Worm (Caenorhabditis elegans) whole organism, L2 larva: Measurements from ENCODE around the gene C36E8.6.

Source experiments
- C34F6.9 ChIP-seq: fragments of 150-350 bp; optimal IDR thresholded peaks from 2 replicates; lab custom pipeline; 2014; ENCODE audit warnings: missing biosample characterization, missing genetic modification characterization
- F13H6.1 ChIP-seq: sonication (generic microtip); optimal IDR thresholded peaks from 2 replicates; lab custom pipeline; 2016; ENCODE audit warnings: missing genetic modification characterization, missing compliant biosample characterization
- R02D3.7 ChIP-seq: fragments of 150-350 bp; optimal IDR thresholded peaks from 2 replicates; lab custom pipeline; 2014; ENCODE audit warnings: missing biosample characterization, missing genetic modification characterization
- Y55F3AM.14 ChIP-seq: fragments of 200-800 bp; sonication (Bioruptor generic); optimal IDR thresholded peaks from 2 replicates; lab custom pipeline; 2018; ENCODE audit warnings: mild to moderate bottlenecking, missing genetic modification characterization, missing compliant biosample characterization
- ZK546.5 ChIP-seq: sonication (generic microtip); optimal IDR thresholded peaks from 2 replicates; lab custom pipeline; 2017; ENCODE audit warnings: missing biosample characterization, missing genetic modification characterization
- alr-1 ChIP-seq: fragments of 150-350 bp; optimal IDR thresholded peaks from 2 replicates; lab custom pipeline; 2014; ENCODE audit warnings: missing biosample characterization, missing genetic modification characterization
- aly-2 ChIP-seq: fragments of 150-350 bp; optimal IDR thresholded peaks from 2 replicates; lab custom pipeline; 2014; ENCODE audit warnings: missing biosample characterization, missing genetic modification characterization
- ama-1 ChIP-seq: fragments of 150-350 bp; optimal IDR thresholded peaks from 2 replicates; lab custom pipeline; 2018; ENCODE audit warnings: inconsistent platforms
- ceh-16 ChIP-seq: fragments of 150-350 bp; optimal IDR thresholded peaks from 2 replicates; lab custom pipeline; 2014; ENCODE audit warnings: missing biosample characterization, missing genetic modification characterization
- ceh-82 ChIP-seq: fragments of 150-350 bp; optimal IDR thresholded peaks from 2 replicates; lab custom pipeline; 2014; ENCODE audit warnings: missing biosample characterization, missing genetic modification characterization
- crh-2 ChIP-seq: sonication (generic microtip); optimal IDR thresholded peaks from 2 replicates; lab custom pipeline; 2017; ENCODE audit warnings: missing biosample characterization, missing genetic modification characterization
- dmd-4 ChIP-seq: sonication (generic microtip); optimal IDR thresholded peaks from 2 replicates; lab custom pipeline; 2017; ENCODE audit warnings: missing biosample characterization, missing genetic modification characterization
- egl-27 ChIP-seq: sonication (generic microtip); optimal IDR thresholded peaks from 3 replicates; lab custom pipeline; 2017; ENCODE audit warnings: missing biosample characterization, missing genetic modification reagents, missing genetic modification characterization
- elt-1 ChIP-seq: fragments of 150-350 bp; optimal IDR thresholded peaks from 2 replicates; lab custom pipeline; 2014; ENCODE audit warnings: missing biosample characterization, missing genetic modification characterization
- elt-3 ChIP-seq: sonication (generic microtip); optimal IDR thresholded peaks from 2 replicates; lab custom pipeline; 2017; ENCODE audit warnings: missing biosample characterization, missing genetic modification characterization
- fos-1 ChIP-seq: fragments of 150-350 bp; optimal IDR thresholded peaks from 2 replicates; lab custom pipeline; 2014; ENCODE audit warnings: missing biosample characterization, missing genetic modification characterization
- gmeb-1 ChIP-seq: fragments of 150-350 bp; optimal IDR thresholded peaks from 2 replicates; lab custom pipeline; 2014; ENCODE audit warnings: missing biosample characterization, missing genetic modification characterization
- lin-11 ChIP-seq: fragments of 150-350 bp; sonication (generic microtip); optimal IDR thresholded peaks from 2 replicates; lab custom pipeline; 2014; ENCODE audit warnings: missing biosample characterization, missing genetic modification characterization, inconsistent platforms, mixed read lengths
- lin-13 ChIP-seq: fragments of 150-350 bp; optimal IDR thresholded peaks from 2 replicates; lab custom pipeline; 2014; ENCODE audit warnings: missing biosample characterization, missing genetic modification reagents, missing genetic modification characterization
- lin-39 ChIP-seq: fragments of 150-350 bp; optimal IDR thresholded peaks from 2 replicates; lab custom pipeline; 2014; ENCODE audit warnings: missing biosample characterization, missing genetic modification reagents, missing genetic modification characterization
- lsy-2 ChIP-seq, 2 experiments: fragments of 150-350 bp in 1 of 2; sonication (generic microtip) in 1 of 2; optimal IDR thresholded peaks; 2 replicates each; lab custom pipeline; 2014 to 2017; ENCODE audit warnings: missing biosample characterization in 2 of 2, missing genetic modification characterization in 2 of 2
- mab-5 ChIP-seq: fragments of 150-350 bp; optimal IDR thresholded peaks from 2 replicates; lab custom pipeline; 2014; ENCODE audit warnings: missing biosample characterization, missing genetic modification characterization
- mbf-1 ChIP-seq: sonication (generic microtip); optimal IDR thresholded peaks from 2 replicates; lab custom pipeline; 2017; ENCODE audit warnings: missing biosample characterization, missing genetic modification characterization
- mdl-1 ChIP-seq, 2 experiments: fragments of 150-350 bp in 1 of 2; sonication (generic microtip) in 1 of 2; optimal IDR thresholded peaks; 2 replicates each; lab custom pipeline; 2017; ENCODE audit warnings: missing biosample characterization in 2 of 2, missing genetic modification characterization in 2 of 2
- nhr-10 ChIP-seq: sonication (generic microtip); optimal IDR thresholded peaks from 2 replicates; lab custom pipeline; 2017; ENCODE audit warnings: missing biosample characterization, missing genetic modification characterization
- nhr-11 ChIP-seq: fragments of 150-350 bp; optimal IDR thresholded peaks from 2 replicates; lab custom pipeline; 2014; ENCODE audit warnings: missing biosample characterization, missing genetic modification characterization
- nhr-12 ChIP-seq: fragments of 150-350 bp; optimal IDR thresholded peaks from 2 replicates; lab custom pipeline; 2014; ENCODE audit warnings: missing biosample characterization, missing genetic modification characterization
- nhr-129 ChIP-seq: fragments of 150-350 bp; optimal IDR thresholded peaks from 2 replicates; lab custom pipeline; 2014; ENCODE audit warnings: missing biosample characterization, missing genetic modification characterization
- nhr-21 ChIP-seq: fragments of 150-350 bp; optimal IDR thresholded peaks from 2 replicates; lab custom pipeline; 2014; ENCODE audit warnings: missing biosample characterization, missing genetic modification characterization
- nhr-23 ChIP-seq: fragments of 150-350 bp; optimal IDR thresholded peaks from 2 replicates; lab custom pipeline; 2014; ENCODE audit warnings: missing biosample characterization, missing genetic modification reagents, missing genetic modification characterization
- nhr-237 ChIP-seq: fragments of 150-350 bp; optimal IDR thresholded peaks from 2 replicates; lab custom pipeline; 2014; ENCODE audit warnings: missing biosample characterization, missing genetic modification characterization
- nhr-25 ChIP-seq: fragments of 150-350 bp; sonication (generic microtip); optimal IDR thresholded peaks from 3 replicates; lab custom pipeline; 2014; ENCODE audit warnings: missing biosample characterization, missing genetic modification characterization
- nhr-6 ChIP-seq: fragments of 150-350 bp; optimal IDR thresholded peaks from 2 replicates; lab custom pipeline; 2014; ENCODE audit warnings: missing biosample characterization, missing genetic modification characterization
- nhr-77 ChIP-seq: fragments of 150-350 bp; optimal IDR thresholded peaks from 2 replicates; lab custom pipeline; 2014; ENCODE audit warnings: missing biosample characterization, missing genetic modification characterization
- sem-4 ChIP-seq: fragments of 150-350 bp; optimal IDR thresholded peaks from 2 replicates; lab custom pipeline; 2014; ENCODE audit warnings: missing biosample characterization, missing genetic modification reagents, missing genetic modification characterization
- skn-1 ChIP-seq: sonication (generic microtip); optimal IDR thresholded peaks from 2 replicates; lab custom pipeline; 2017; ENCODE audit warnings: missing biosample characterization, missing genetic modification characterization
- sma-3 ChIP-seq: sonication (generic microtip); optimal IDR thresholded peaks from 2 replicates; lab custom pipeline; 2016; ENCODE audit warnings: missing genetic modification reagents, missing genetic modification characterization, missing compliant biosample characterization
- sma-9 ChIP-seq, 2 experiments: fragments of 150-350 bp in 1 of 2; sonication (generic microtip) in 1 of 2; optimal IDR thresholded peaks; 2 replicates each; lab custom pipeline; 2014 to 2016; ENCODE audit warnings: missing genetic modification characterization in 2 of 2, mild to moderate bottlenecking in 1 of 2, missing biosample characterization in 1 of 2, missing compliant biosample characterization in 1 of 2, missing genetic modification reagents in 1 of 2, moderate library complexity in 1 of 2
- snpc-4 ChIP-seq: fragments of 150-350 bp; optimal IDR thresholded peaks from 2 replicates; lab custom pipeline; 2014; ENCODE audit warnings: missing biosample characterization, missing genetic modification characterization
- unc-39 ChIP-seq: fragments of 150-350 bp; optimal IDR thresholded peaks from 2 replicates; lab custom pipeline; 2014; ENCODE audit warnings: missing biosample characterization, missing genetic modification characterization
- unc-55 ChIP-seq: fragments of 150-350 bp; sonication (generic microtip); optimal IDR thresholded peaks from 3 replicates; lab custom pipeline; 2014; ENCODE audit warnings: missing biosample characterization, missing genetic modification reagents, missing genetic modification characterization
- unc-62 ChIP-seq: fragments of 150-350 bp; optimal IDR thresholded peaks from 2 replicates; lab custom pipeline; 2014; ENCODE audit warnings: missing biosample characterization, missing genetic modification reagents, missing genetic modification characterization
- zag-1 ChIP-seq: fragments of 150-350 bp; optimal IDR thresholded peaks from 2 replicates; lab custom pipeline; 2014; ENCODE audit warnings: missing biosample characterization, missing genetic modification characterization
- ztf-1 ChIP-seq: fragments of 200-800 bp; sonication (Bioruptor generic); conservative IDR thresholded peaks from 2 replicates; pipeline ENCODE4 v1.3.6; 2022; ENCODE audit warnings: missing genetic modification characterization, missing compliant biosample characterization
- ztf-11 ChIP-seq: sonication (generic microtip); optimal IDR thresholded peaks from 2 replicates; lab custom pipeline; 2017; ENCODE audit warnings: missing biosample characterization, missing genetic modification characterization
- ztf-4 ChIP-seq: fragments of 150-350 bp; optimal IDR thresholded peaks from 2 replicates; lab custom pipeline; 2014; ENCODE audit warnings: missing biosample characterization, missing genetic modification characterization

C36E8.6 gene

DNA sequence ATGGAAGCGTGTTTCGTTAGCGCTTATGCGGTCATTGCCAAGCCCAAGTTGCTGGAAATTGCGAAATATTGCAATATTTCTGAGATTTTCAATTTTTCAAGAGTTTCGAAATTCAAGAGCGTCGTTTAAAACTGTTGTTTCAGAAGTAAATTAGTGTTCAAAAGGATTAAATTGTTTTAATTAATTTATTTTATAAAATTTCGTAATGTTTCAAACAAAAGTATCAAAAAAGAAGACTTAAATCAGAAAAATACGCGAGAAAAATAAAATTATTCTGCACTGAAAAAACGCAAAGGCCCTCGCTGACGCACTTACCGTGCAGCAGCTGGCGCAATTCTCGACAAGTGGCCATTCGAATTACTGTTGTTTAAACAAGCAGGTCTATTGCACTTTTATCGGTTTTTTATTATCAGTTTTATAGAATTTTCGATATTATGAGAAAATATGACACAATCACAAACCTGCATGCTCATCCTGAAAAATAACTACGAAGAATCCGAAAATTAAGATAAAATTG lies 16.3 kb downstream of the C36E8.6 start, which contains the start of gene tif-1A (continued):
- TF ChIP-seq mab-5 (tag; lab: Kevin White, UChicago) (peak; percentile 70), ceh-82 (no peak), nhr-21 (tag; lab: Kevin White, UChicago) (peak; percentile 72), mdl-1 (tag; optimal IDR thresholded peaks at IDR 0.05; lab: Kevin White, UChicago) (peak in 1 of 2 experiments; percentile 9), lin-13 (GFP tag; lab: Kevin White, UChicago) (peak; percentile 73), sem-4 (peak; percentile 49), ceh-16 (no peak), egl-27 (tag; lab: Kevin White, UChicago) (peak; percentile 20), aly-2 (tag; lab: Kevin White, UChicago) (no peak), gmeb-1 (peak; percentile 90), lsy-2 (tag; optimal IDR thresholded peaks at IDR 0.05; lab: Kevin White, UChicago) (peak; percentile 81 to 92), lin-11 (tag; lab: Kevin White, UChicago) (peak; percentile 8), lin-39 (no peak)

ce11 chrIII:4005446-4006192 lies 17.8 kb downstream of the C36E8.6 start, which contains the start of gene pxd-1:
Gene pxd-1 (plus strand): TSS chrIII:4006142.
- TF ChIP-seq nhr-10 (tag; lab: Kevin White, UChicago) (no peak), gmeb-1 (no peak), unc-55 (GFP tag; lab: Kevin White, UChicago) (no peak), ceh-82 (no peak), elt-1 (no peak), zag-1 (no peak), F13H6.1 (tag; lab: Kevin White, UChicago) (peak; percentile 29), sma-3 (no peak), sem-4 (peak; percentile 65), crh-2 (peak; percentile 0), ztf-1 (no peak), ztf-4 (tag; lab: Kevin White, UChicago) (no peak), aly-2 (tag; lab: Kevin White, UChicago) (no peak), ztf-11 (tag; lab: Kevin White, UChicago) (no peak), Y55F3AM.14 (GFP tag; lab: Kevin White, UChicago) (no peak), nhr-6 (tag; lab: Kevin White, UChicago) (no peak), sma-9 (GFP tag; optimal IDR thresholded peaks at IDR 0.05; lab: Kevin White, UChicago) (peak; percentile 64), sma-9 (tag; optimal IDR thresholded peaks at IDR 0.05; lab: Kevin White, UChicago) (no peak), mbf-1 (tag; lab: Kevin White, UChicago) (no peak), egl-27 (tag; lab: Kevin White, UChicago) (no peak), unc-39 (tag; lab: Kevin White, UChicago) (no peak), lsy-2 (tag; optimal IDR thresholded peaks at IDR 0.05; lab: Kevin White, UChicago) (peak; percentile 11 to 53), mab-5 (tag; lab: Kevin White, UChicago) (peak; percentile 75), unc-62 (GFP tag; lab: Kevin White, UChicago) (no peak), nhr-23 (tag; lab: Kevin White, UChicago) (no peak), lin-39 (no peak), mdl-1 (tag; optimal IDR thresholded peaks at IDR 0.05; lab: Kevin White, UChicago) (no peak), elt-3 (tag; lab: Kevin White, UChicago) (no peak), lin-13 (GFP tag; lab: Kevin White, UChicago) (no peak), nhr-11 (tag; lab: Kevin White, UChicago) (no peak), ZK546.5 (no peak), nhr-129 (tag; lab: Kevin White, UChicago) (peak; percentile 56), nhr-12 (tag; lab: Kevin White, UChicago) (no peak), ama-1 (lab: Kevin White, UChicago) (no peak), nhr-25 (no peak), lin-11 (tag; lab: Kevin White, UChicago) (no peak), fos-1 (tag; lab: Kevin White, UChicago) (no peak), ceh-16 (no peak), snpc-4 (no peak), C34F6.9 (peak; percentile 49), skn-1 (no peak), nhr-21 (tag; lab: Kevin White, UChicago) (no peak), R02D3.7 (tag; lab: Kevin White, UChicago) (no peak), nhr-77 (no peak), dmd-4 (no peak), nhr-237 (tag; lab: Kevin White, UChicago) (no peak), alr-1 (no peak)
